Worm (Caenorhabditis elegans) whole organism, young adult: ENCODE measurements around the gene srb-12.

Source experiments
- B0035.1 ChIP-seq: sonication (generic microtip); optimal IDR thresholded peaks from 2 replicates; lab custom pipeline; 2016; ENCODE audit warnings: missing genetic modification characterization, mild to moderate bottlenecking, missing compliant biosample characterization, missing genotype, missing genetic modification reagents
- F10E7.11 ChIP-seq: sonication (generic microtip); optimal IDR thresholded peaks from 2 replicates; lab custom pipeline; 2017; ENCODE audit warnings: mild to moderate bottlenecking, missing genetic modification characterization, moderate library complexity, missing compliant biosample characterization
- F37B4.10 ChIP-seq: fragments of 200-800 bp; sonication (Bioruptor generic); IDR thresholded peaks from 2 replicates; pipeline ENCODE4 v1.3.6; 2022; ENCODE audit warnings: missing genetic modification characterization, missing compliant biosample characterization
- F49E8.2 ChIP-seq: sonication (generic microtip); optimal IDR thresholded peaks from 3 replicates; lab custom pipeline; 2017; ENCODE audit warnings: missing genetic modification characterization, mild to moderate bottlenecking, missing compliant biosample characterization, antibody characterized with exemption, moderate library complexity; ENCODE audit not compliant: insufficient read depth
- F57C9.4 ChIP-seq: sonication (generic microtip); optimal IDR thresholded peaks from 2 replicates; lab custom pipeline; 2017; ENCODE audit warnings: mild to moderate bottlenecking, missing genetic modification characterization, missing compliant biosample characterization
- Y53G8AR.9 ChIP-seq: fragments of 200-800 bp; sonication (Bioruptor generic); conservative IDR thresholded peaks from 2 replicates; pipeline ENCODE4 v1.3.6; 2022; ENCODE audit warnings: missing genetic modification reagents, missing genetic modification characterization, missing compliant biosample characterization
- aptf-3 ChIP-seq: fragments of 200-800 bp; sonication (Bioruptor generic); IDR thresholded peaks from 2 replicates; pipeline ENCODE4 v1.3.6; 2022; ENCODE audit warnings: missing genetic modification characterization, missing compliant biosample characterization
- atf-7 ChIP-seq: sonication (generic microtip); optimal IDR thresholded peaks from 2 replicates; lab custom pipeline; 2017; ENCODE audit warnings: mild to moderate bottlenecking, missing genetic modification characterization, missing compliant biosample characterization
- ceh-58 ChIP-seq: fragments of 200-800 bp; sonication (Bioruptor generic); IDR thresholded peaks from 2 replicates; pipeline ENCODE4 v1.3.6; 2022; ENCODE audit warnings: missing genetic modification characterization, missing compliant biosample characterization
- chd-7 ChIP-seq: sonication (generic microtip); optimal IDR thresholded peaks from 2 replicates; lab custom pipeline; 2016; ENCODE audit warnings: mild to moderate bottlenecking, missing genetic modification characterization, moderate library complexity, missing compliant biosample characterization
- egrh-3 ChIP-seq: fragments of 200-800 bp; sonication (Bioruptor generic); IDR thresholded peaks from 2 replicates; pipeline ENCODE4 v1.3.6; 2022; ENCODE audit warnings: missing genetic modification reagents, missing genetic modification characterization, missing compliant biosample characterization
- gei-17 ChIP-seq: fragments of 200-800 bp; sonication (Bioruptor generic); optimal IDR thresholded peaks from 2 replicates; lab custom pipeline; 2018; ENCODE audit warnings: mild to moderate bottlenecking, missing genetic modification characterization, missing compliant biosample characterization
- him-1 ChIP-seq: sonication (generic microtip); optimal IDR thresholded peaks from 2 replicates; lab custom pipeline; 2016; ENCODE audit warnings: missing genotype, missing genetic modification reagents, missing genetic modification characterization, missing compliant biosample characterization
- let-607 ChIP-seq, 2 experiments: fragments of 200-800 bp in 1 of 2; sonication (Bioruptor generic) in 1 of 2; sonication (generic microtip) in 1 of 2; optimal IDR thresholded peaks; 2 replicates each; lab custom pipeline; 2016 to 2018; ENCODE audit warnings: mild to moderate bottlenecking in 2 of 2, missing compliant biosample characterization in 2 of 2, missing genetic modification characterization in 2 of 2, moderate library complexity in 2 of 2, missing genotype in 1 of 2
- lin-35 ChIP-seq, 3 experiments: fragments of 150-350 bp in 2 of 3; sonication (generic microtip) in 1 of 3; optimal IDR thresholded peaks; 2 replicates each; lab custom pipeline; 2014 to 2018; ENCODE audit warnings: missing biosample characterization in 3 of 3, missing genetic modification characterization in 3 of 3, missing genetic modification reagents in 3 of 3
- lin-40 ChIP-seq: sonication (generic microtip); optimal IDR thresholded peaks from 2 replicates; lab custom pipeline; 2016; ENCODE audit warnings: missing genetic modification characterization, mild to moderate bottlenecking, missing compliant biosample characterization, missing genotype, missing genetic modification reagents
- madf-10 ChIP-seq: sonication (generic microtip); optimal IDR thresholded peaks from 2 replicates; lab custom pipeline; 2016; ENCODE audit warnings: mild to moderate bottlenecking, missing genetic modification characterization, missing compliant biosample characterization
- nhr-80 ChIP-seq: sonication (generic microtip); optimal IDR thresholded peaks from 2 replicates; lab custom pipeline; 2016; ENCODE audit warnings: missing genetic modification characterization, missing compliant biosample characterization
- pbrm-1 ChIP-seq: fragments of 200-800 bp; sonication (Bioruptor generic); IDR thresholded peaks from 2 replicates; pipeline ENCODE4 v1.3.6; 2022; ENCODE audit warnings: missing genetic modification reagents, missing genetic modification characterization, missing compliant biosample characterization
- rec-8 ChIP-seq, 2 experiments: sonication (generic microtip); optimal IDR thresholded peaks; 2 replicates each; lab custom pipeline; 2016; ENCODE audit warnings: mild to moderate bottlenecking in 2 of 2, missing genetic modification characterization in 2 of 2, missing genetic modification reagents in 2 of 2, missing genotype in 2 of 2, missing biosample characterization in 1 of 2, missing compliant biosample characterization in 1 of 2, moderate library complexity in 1 of 2
- snpc-1.1 ChIP-seq: sonication (generic microtip); optimal IDR thresholded peaks from 2 replicates; lab custom pipeline; 2017; ENCODE audit warnings: missing genetic modification characterization, mild to moderate bottlenecking, missing compliant biosample characterization, antibody characterized with exemption, moderate library complexity, missing genotype, missing genetic modification reagents; ENCODE audit not compliant: insufficient read depth
- tbp1 ChIP-seq: fragments of 200-800 bp; sonication (Bioruptor generic); optimal IDR thresholded peaks from 2 replicates; lab custom pipeline; 2018; ENCODE audit warnings: mild to moderate bottlenecking, missing genetic modification characterization, missing compliant biosample characterization
- tbx-9 ChIP-seq: sonication (generic microtip); optimal IDR thresholded peaks from 2 replicates; lab custom pipeline; 2016; ENCODE audit warnings: borderline replicate concordance, missing genetic modification characterization, inconsistent platforms, missing compliant biosample characterization
- unc-130 ChIP-seq: sonication (generic microtip); optimal IDR thresholded peaks from 2 replicates; lab custom pipeline; 2016; ENCODE audit warnings: missing genetic modification reagents, missing genetic modification characterization, missing compliant biosample characterization
- unc-62 ChIP-seq: fragments of 150-350 bp; optimal IDR thresholded peaks from 2 replicates; lab custom pipeline; 2014; ENCODE audit warnings: missing biosample characterization, missing genetic modification reagents, missing genetic modification characterization
- ztf-22 ChIP-seq: fragments of 200-800 bp; sonication (Bioruptor generic); optimal IDR thresholded peaks from 2 replicates; lab custom pipeline; 2018; ENCODE audit warnings: mild to moderate bottlenecking, missing genetic modification characterization, moderate library complexity, missing compliant biosample characterization

Gene srb-12

DNA sequence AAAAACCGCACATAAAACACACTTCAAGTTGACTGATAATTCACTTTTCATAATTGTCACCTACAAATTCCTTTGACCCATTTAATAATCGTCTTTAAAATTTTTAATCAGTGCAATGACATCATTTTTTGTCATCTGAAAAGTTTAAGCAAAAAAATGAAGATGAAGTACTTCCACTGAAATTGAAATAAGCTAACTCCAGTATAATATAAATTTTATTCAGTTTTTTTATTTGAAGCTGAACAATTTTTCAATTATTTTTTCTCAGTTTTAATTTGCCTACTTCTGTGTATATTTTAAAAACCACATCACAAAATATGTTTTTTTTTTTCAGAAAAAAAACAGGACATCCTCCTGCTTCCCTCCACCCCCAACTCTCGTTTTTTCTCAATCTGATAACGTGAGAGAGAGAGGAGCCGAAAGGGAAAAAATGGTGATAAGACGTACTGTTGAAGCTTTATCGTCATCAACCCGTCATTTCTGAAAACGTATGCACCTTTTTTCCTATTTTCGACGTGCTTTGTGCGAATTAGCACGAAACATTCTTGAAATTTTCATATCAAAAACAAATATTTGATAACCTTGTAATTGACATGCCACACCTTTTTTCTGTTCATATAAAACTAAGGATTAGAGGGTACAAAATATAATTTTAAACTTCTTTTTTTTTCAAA is 50.5 kb downstream of the srb-12 start, which contains the start of the genes C04G6.11 and mpk-2:
TSS of gene C04G6.11 (minus strand) at position 51 of the 674 bp plus-strand sequence.
TSS of gene mpk-2 (plus strand) at position 335 of the 674 bp plus-strand sequence.
- TF ChIP-seq tbx-9 (tag; lab: Kevin White, UChicago) = no peak
- TF ChIP-seq Y53G8AR.9 (GFP tag; lab: Robert Waterston, UW) = no peak
- TF ChIP-seq ztf-22 (GFP tag; lab: Kevin White, UChicago) = peak; percentile 58
- no peak for TF ChIP-seq him-1 (tag; lab: Kevin White, UChicago)
- TF ChIP-seq madf-10 (tag; lab: Kevin White, UChicago) = peak; percentile 22
- TF ChIP-seq lin-35 (GFP tag; optimal IDR thresholded peaks at IDR 0.05; lab: Kevin White, UChicago) = no peak
- TF ChIP-seq F10E7.11 (tag; lab: Kevin White, UChicago) = no peak
- peak; percentile 75 for TF ChIP-seq atf-7 (tag; lab: Kevin White, UChicago)
- TF ChIP-seq unc-62 (GFP tag; lab: Kevin White, UChicago) = peak; percentile 44
- TF ChIP-seq snpc-1.1 (tag; lab: Kevin White, UChicago) = no peak
- peak; percentile 93 for TF ChIP-seq nhr-80 (tag; lab: Kevin White, UChicago)
- no peak for TF ChIP-seq chd-7 (tag; lab: Kevin White, UChicago)
- TF ChIP-seq unc-130 = no peak
- TF ChIP-seq let-607 (tag; optimal IDR thresholded peaks at IDR 0.05; lab: Kevin White, UChicago) = peak; percentile 21 to 40
- TF ChIP-seq, all 124 proteins: peak for 6

- TF ChIP-seq tbx-9 (tag; lab: Kevin White, UChicago) (no peak), F49E8.2 (no peak), lin-40 (tag; lab: Kevin White, UChicago) (no peak), pbrm-1 (GFP tag; lab: Robert Waterston, UW) (no peak), B0035.1 (no peak), rec-8 (tag; optimal IDR thresholded peaks at IDR 0.05; lab: Kevin White, UChicago) (no peak), egrh-3 (GFP tag; lab: Robert Waterston, UW) (no peak), tbp1 (GFP tag; lab: Kevin White, UChicago) (no peak), F57C9.4 (no peak), ceh-58 (GFP tag; lab: Robert Waterston, UW) (no peak), F37B4.10 (GFP tag; lab: Robert Waterston, UW) (no peak), gei-17 (GFP tag; lab: Kevin White, UChicago) (no peak), aptf-3 (GFP tag; lab: Robert Waterston, UW) (no peak)
These were observed 51.3 kb downstream of the srb-12 start for ce11 chrII:5103189-5103588.
